Fruit fly (Drosophila melanogaster) whole organism, embryonic: ENCODE data around the gene Mlc2.

Experiments used
- CG11560 ChIP-seq: fragments of 200-800 bp; sonication (Bioruptor generic); IDR thresholded peaks from 3 replicates; pipeline ENCODE4 v1.3.6; 2022; ENCODE audit warnings: missing biosample characterization, missing genetic modification characterization
- CG12104 ChIP-seq: fragments of 200-800 bp; sonication (Bioruptor generic); optimal IDR thresholded peaks from 3 replicates; lab custom pipeline; 2016; ENCODE audit warnings: missing biosample characterization, missing genetic modification characterization
- CG14014 ChIP-seq: fragments of 200-800 bp; sonication (Bioruptor generic); IDR thresholded peaks from 2 replicates; pipeline ENCODE4 v1.3.6; 2022; ENCODE audit warnings: missing biosample characterization, missing genetic modification characterization
- CG14710 ChIP-seq: fragments of 200-800 bp; sonication (Bioruptor generic); optimal IDR thresholded peaks from 3 replicates; lab custom pipeline; 2019; ENCODE audit warnings: missing biosample characterization, mild to moderate bottlenecking, missing genetic modification characterization, moderate library complexity
- CG1603 ChIP-seq: fragments of 200-800 bp; sonication (Bioruptor generic); optimal IDR thresholded peaks from 2 replicates; lab custom pipeline; 2019; ENCODE audit warnings: missing biosample characterization, mild to moderate bottlenecking, missing genetic modification characterization, moderate library complexity
- CG16863 ChIP-seq: fragments of 200-800 bp; sonication (Bioruptor generic); optimal IDR thresholded peaks from 3 replicates; lab custom pipeline; 2016; ENCODE audit warnings: missing biosample characterization, missing genetic modification characterization
- CG17328 ChIP-seq: fragments of 200-800 bp; sonication (Bioruptor generic); IDR thresholded peaks from 2 replicates; pipeline ENCODE4 v1.3.6; 2022; ENCODE audit warnings: missing biosample characterization, missing genetic modification characterization
- CG18262 ChIP-seq: fragments of 200-800 bp; optimal IDR thresholded peaks from 3 replicates; lab custom pipeline; 2019; ENCODE audit warnings: missing biosample characterization, mild to moderate bottlenecking, missing genetic modification characterization, moderate library complexity
- CG2678 ChIP-seq: fragments of 200-800 bp; sonication (Bioruptor generic); optimal IDR thresholded peaks from 3 replicates; lab custom pipeline; 2019; ENCODE audit warnings: missing biosample characterization, mild to moderate bottlenecking, missing genetic modification characterization, moderate library complexity
- CG30020 ChIP-seq: fragments of 200-800 bp; optimal IDR thresholded peaks from 2 replicates; lab custom pipeline; 2019; ENCODE audit warnings: missing biosample characterization, mild to moderate bottlenecking, missing genetic modification characterization, moderate library complexity
- CG3163 ChIP-seq: fragments of 200-800 bp; sonication (Bioruptor generic); optimal IDR thresholded peaks from 3 replicates; lab custom pipeline; 2016; ENCODE audit warnings: missing biosample characterization, missing genetic modification characterization
- CG6254 ChIP-seq: fragments of 200-800 bp; sonication (Bioruptor generic); optimal IDR thresholded peaks from 3 replicates; lab custom pipeline; 2017; ENCODE audit warnings: mild to moderate bottlenecking, missing biosample characterization, missing genetic modification reagents, missing genetic modification characterization
- CG7786 ChIP-seq: fragments of 200-800 bp; sonication (Bioruptor generic); optimal IDR thresholded peaks from 2 replicates; lab custom pipeline; 2016; ENCODE audit warnings: missing biosample characterization, missing genetic modification characterization
- CG7839 ChIP-seq: fragments of 200-800 bp; sonication (Bioruptor generic); optimal IDR thresholded peaks from 3 replicates; lab custom pipeline; 2018; ENCODE audit warnings: missing biosample characterization, mild to moderate bottlenecking, missing genetic modification characterization, moderate library complexity
- CG8388 ChIP-seq: fragments of 200-800 bp; sonication (Bioruptor generic); optimal IDR thresholded peaks from 2 replicates; lab custom pipeline; 2019; ENCODE audit warnings: missing biosample characterization, mild to moderate bottlenecking, missing genetic modification characterization, moderate library complexity
- CG9876 ChIP-seq: fragments of 200-800 bp; sonication (Bioruptor generic); optimal IDR thresholded peaks from 2 replicates; lab custom pipeline; 2016; ENCODE audit warnings: missing biosample characterization, missing genetic modification characterization
- CrebB ChIP-seq: fragments of 200-800 bp; sonication (Bioruptor generic); optimal IDR thresholded peaks from 3 replicates; lab custom pipeline; 2018; ENCODE audit warnings: missing biosample characterization, mild to moderate bottlenecking, missing genetic modification characterization
- Dbx ChIP-seq: fragments of 200-800 bp; sonication (Bioruptor generic); IDR thresholded peaks from 3 replicates; pipeline ENCODE4 v1.3.6; 2022; ENCODE audit warnings: missing biosample characterization, missing genetic modification characterization
- Dek ChIP-seq: fragments of 200-800 bp; sonication (Bioruptor generic); optimal IDR thresholded peaks from 3 replicates; lab custom pipeline; 2019; ENCODE audit warnings: missing biosample characterization, mild to moderate bottlenecking, missing genetic modification characterization, moderate library complexity
- Fer3 ChIP-seq: fragments of 200-800 bp; sonication (Bioruptor generic); optimal IDR thresholded peaks from 2 replicates; lab custom pipeline; 2018; ENCODE audit warnings: missing biosample characterization, mild to moderate bottlenecking, missing genetic modification characterization, moderate library complexity
- Gsc ChIP-seq: fragments of 200-800 bp; sonication (Bioruptor generic); IDR thresholded peaks from 2 replicates; pipeline ENCODE4 v1.3.6; 2022; ENCODE audit warnings: missing biosample characterization, missing genetic modification characterization
- Max ChIP-seq: fragments of 200-800 bp; sonication (Bioruptor generic); optimal IDR thresholded peaks from 2 replicates; lab custom pipeline; 2016; ENCODE audit warnings: missing biosample characterization, mild to moderate bottlenecking, missing genetic modification characterization
- Meics ChIP-seq: fragments of 200-800 bp; sonication (Bioruptor generic); optimal IDR thresholded peaks from 2 replicates; lab custom pipeline; 2017; ENCODE audit warnings: missing biosample characterization, mild to moderate bottlenecking, missing genetic modification characterization
- Optix ChIP-seq: fragments of 200-800 bp; sonication (Bioruptor generic); IDR thresholded peaks from 3 replicates; pipeline ENCODE4 v1.3.6; 2022; ENCODE audit warnings: missing biosample characterization, missing genetic modification characterization
- Ravus ChIP-seq: fragments of 200-800 bp; sonication (Bioruptor generic); IDR thresholded peaks from 2 replicates; pipeline ENCODE4 v1.3.6; 2022; ENCODE audit warnings: missing biosample characterization, missing genetic modification characterization
- Usf ChIP-seq: fragments of 200-800 bp; sonication (Bioruptor generic); optimal IDR thresholded peaks from 2 replicates; lab custom pipeline; 2017; ENCODE audit warnings: missing genotype, missing biosample characterization, missing genetic modification characterization
- ara ChIP-seq: fragments of 200-800 bp; sonication (Bioruptor generic); IDR thresholded peaks from 2 replicates; pipeline ENCODE4 v1.3.6; 2022; ENCODE audit warnings: missing biosample characterization, missing genetic modification characterization
- ato ChIP-seq: fragments of 200-800 bp; sonication (Bioruptor generic); IDR thresholded peaks from 2 replicates; pipeline ENCODE4 v1.3.6; 2022; ENCODE audit warnings: missing biosample characterization, missing genetic modification characterization; ENCODE audit not compliant: partially characterized antibody
- bbx ChIP-seq: fragments of 200-800 bp; sonication (Bioruptor generic); IDR thresholded peaks from 2 replicates; pipeline ENCODE4 v1.3.6; 2022; ENCODE audit warnings: missing biosample characterization, missing genetic modification characterization; ENCODE audit not compliant: partially characterized antibody
- bowl ChIP-seq: fragments of 200-800 bp; sonication (Bioruptor generic); IDR thresholded peaks from 2 replicates; pipeline ENCODE4 v1.3.6; 2022; ENCODE audit warnings: missing biosample characterization, missing genetic modification characterization
- ci ChIP-seq: fragments of 200-800 bp; sonication (Bioruptor generic); IDR thresholded peaks from 3 replicates; pipeline ENCODE4 v1.3.6; 2022; ENCODE audit warnings: missing biosample characterization, missing genetic modification characterization
- da ChIP-seq: fragments of 200-800 bp; sonication (Bioruptor generic); optimal IDR thresholded peaks from 2 replicates; lab custom pipeline; 2016; ENCODE audit warnings: missing biosample characterization, missing genetic modification characterization
- dmrt11E ChIP-seq: fragments of 200-800 bp; sonication (Bioruptor generic); optimal IDR thresholded peaks from 3 replicates; lab custom pipeline; 2018; ENCODE audit warnings: missing biosample characterization, mild to moderate bottlenecking, missing genetic modification characterization, moderate library complexity
- grau ChIP-seq: fragments of 200-800 bp; optimal IDR thresholded peaks from 3 replicates; lab custom pipeline; 2019; ENCODE audit warnings: missing biosample characterization, mild to moderate bottlenecking, missing genetic modification characterization, moderate library complexity
- ham ChIP-seq: fragments of 200-800 bp; sonication (Bioruptor generic); IDR thresholded peaks from 2 replicates; pipeline ENCODE4 v1.3.6; 2022; ENCODE audit warnings: missing biosample characterization, missing genetic modification characterization
- hkb ChIP-seq, 2 experiments: fragments of 200-800 bp in 1 of 2; fragments of >200 bp in 1 of 2; sonication (Bioruptor generic) in 1 of 2; IDR thresholded peaks in 1 of 2; optimal IDR thresholded peaks in 1 of 2; 2 replicates each; pipeline versions ENCODE4 v1.3.6 to Lab custom; 2017 to 2022; ENCODE audit warnings: missing biosample characterization in 1 of 2, missing genetic modification characterization in 1 of 2
- lilli ChIP-seq: fragments of 200-800 bp; sonication (Bioruptor generic); optimal IDR thresholded peaks from 3 replicates; lab custom pipeline; 2016; ENCODE audit warnings: missing biosample characterization, missing genetic modification characterization
- nom ChIP-seq: fragments of 200-800 bp; sonication (Bioruptor generic); optimal IDR thresholded peaks from 2 replicates; lab custom pipeline; 2017; ENCODE audit warnings: missing biosample characterization, missing genetic modification characterization, mild to moderate bottlenecking, moderate library complexity, missing genetic modification reagents
- org-1 ChIP-seq: fragments of 200-800 bp; sonication (Bioruptor generic); optimal IDR thresholded peaks from 2 replicates; lab custom pipeline; 2017; ENCODE audit warnings: missing biosample characterization, missing genetic modification characterization
- otp ChIP-seq: fragments of 200-800 bp; sonication (Bioruptor generic); IDR thresholded peaks from 3 replicates; pipeline ENCODE4, ENCODE4 v1.3.6; 2022; ENCODE audit warnings: missing biosample characterization, missing genetic modification characterization
- peb ChIP-seq: fragments of 200-800 bp; sonication (Bioruptor generic); IDR thresholded peaks from 2 replicates; pipeline ENCODE4 v1.3.6; 2022; ENCODE audit warnings: missing biosample characterization, missing genetic modification characterization
- pnt ChIP-seq: fragments of 200-800 bp; sonication (Bioruptor generic); optimal IDR thresholded peaks from 3 replicates; lab custom pipeline; 2016; ENCODE audit warnings: missing biosample characterization, missing genetic modification characterization
- prd ChIP-seq, 3 experiments: fragments of >200 bp in 2 of 3; fragments of 200-800 bp in 1 of 3; sonication (Bioruptor generic) in 1 of 3; optimal IDR thresholded peaks in 2 of 3; IDR thresholded peaks in 1 of 3; 2 replicates in 2 of 3; 3 replicates in 1 of 3; pipeline versions ENCODE4 v1.3.6 to Lab custom; 2017 to 2022; ENCODE audit warnings: missing biosample characterization in 1 of 3, missing genetic modification characterization in 1 of 3
- rib ChIP-seq: fragments of 200-800 bp; sonication (Bioruptor generic); IDR thresholded peaks from 2 replicates; pipeline ENCODE4 v1.3.6; 2022; ENCODE audit warnings: missing biosample characterization, missing genetic modification characterization
- ssp ChIP-seq: fragments of 200-800 bp; sonication (Bioruptor generic); IDR thresholded peaks from 2 replicates; pipeline ENCODE4 v1.3.6; 2022; ENCODE audit warnings: missing biosample characterization, missing genetic modification characterization
- tap ChIP-seq: fragments of 200-800 bp; optimal IDR thresholded peaks from 3 replicates; lab custom pipeline; 2019; ENCODE audit warnings: missing biosample characterization, mild to moderate bottlenecking, missing genetic modification characterization, moderate library complexity
- tio ChIP-seq: fragments of 200-800 bp; sonication (Bioruptor generic); optimal IDR thresholded peaks from 2 replicates; lab custom pipeline; 2017; ENCODE audit warnings: missing biosample characterization, missing genetic modification characterization, inconsistent platforms
- tna ChIP-seq: fragments of 200-800 bp; sonication (Bioruptor generic); IDR thresholded peaks from 2 replicates; pipeline ENCODE4 v1.3.6; 2022; ENCODE audit warnings: missing biosample characterization, missing genetic modification characterization; ENCODE audit not compliant: partially characterized antibody
- toy ChIP-seq: fragments of 200-800 bp; sonication (Bioruptor generic); IDR thresholded peaks from 2 replicates; pipeline ENCODE4 v1.3.6; 2022; ENCODE audit warnings: missing biosample characterization, missing genetic modification characterization
- z ChIP-seq: fragments of 200-800 bp; sonication (Bioruptor generic); IDR thresholded peaks from 3 replicates; pipeline ENCODE4 v1.3.6; 2022; ENCODE audit warnings: missing biosample characterization, missing genetic modification characterization

The Mlc2 gene

DNA sequence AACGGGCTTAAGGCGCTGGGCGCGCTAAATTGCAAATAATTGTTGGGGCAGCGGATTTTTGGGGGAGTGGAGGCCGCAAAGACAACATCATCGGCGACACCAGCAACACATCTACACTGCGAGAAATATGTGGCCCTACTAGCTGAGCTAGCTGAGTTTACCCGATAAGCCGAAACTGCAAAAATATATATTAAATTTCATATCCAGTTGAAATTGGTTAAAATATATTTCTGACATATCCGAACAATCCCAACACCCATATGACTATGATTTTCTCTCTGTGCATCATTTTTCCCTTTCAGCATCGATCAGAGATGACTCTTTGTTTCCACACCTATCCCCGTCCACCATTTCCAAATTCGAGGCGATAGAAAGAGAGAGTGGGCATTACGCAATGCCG lies 15.5 kb upstream of the Mlc2 start (continued):
- TF ChIP-seq ato (GFP tag; lab: Robert Waterston, UW) (no peak), z (GFP tag; lab: Robert Waterston, UW) (no peak), Dek (tag; lab: Kevin White, UChicago) (peak; percentile 60), pnt (GFP tag; lab: Kevin White, UChicago) (peak; percentile 66), tio (GFP tag; lab: Kevin White, UChicago) (peak; percentile 65), rib (GFP tag; lab: Robert Waterston, UW) (no peak), Optix (GFP tag; lab: Robert Waterston, UW) (peak; percentile 66), CG7786 (no peak), Max (no peak), peb (peak; percentile 59; the same call in 1 of the 2 replicates), CG6254 (GFP tag; lab: Kevin White, UChicago) (peak; percentile 61), bowl (no peak), Ravus (GFP tag; lab: Robert Waterston, UW) (peak; percentile 51), Usf (GFP tag; lab: Kevin White, UChicago) (peak; percentile 16), tna (GFP tag; lab: Robert Waterston, UW) (no peak), CG16863 (peak; percentile 22), ara (peak; percentile 62), CG3163 (GFP tag; lab: Kevin White, UChicago) (no peak), CG11560 (tag; lab: Robert Waterston, UW) (peak; percentile 61; the same call in 1 of the 3 replicates), otp (peak; percentile 77; the same call in 2 of the 3 replicates), CG8388 (GFP tag; lab: Kevin White, UChicago) (peak; percentile 67), da (GFP tag; lab: Kevin White, UChicago) (no peak), CG1603 (tag; lab: Kevin White, UChicago) (peak; percentile 83), Fer3 (tag; lab: Kevin White, UChicago) (peak; percentile 76), tap (peak; percentile 78), Gsc (GFP tag; lab: Robert Waterston, UW) (peak; percentile 52; the same call in 1 of the 2 replicates), CG14014 (peak; percentile 79), CG7839 (tag; lab: Kevin White, UChicago) (peak; percentile 77), Meics (peak; percentile 66), lilli (GFP tag; lab: Kevin White, UChicago) (peak; percentile 50), prd (optimal IDR thresholded peaks at IDR 0.05; lab: Kevin White, UChicago) (no peak), prd (GFP tag; IDR thresholded peaks at IDR 0.05; lab: Robert Waterston, UW) (peak; percentile 88), ssp (GFP tag; lab: Robert Waterston, UW) (peak; percentile 72), grau (tag; lab: Kevin White, UChicago) (peak; percentile 67), org-1 (GFP tag; lab: Kevin White, UChicago) (peak; percentile 53), bbx (no peak), hkb (optimal IDR thresholded peaks at IDR 0.05; lab: Kevin White, UChicago) (no peak), hkb (GFP tag; IDR thresholded peaks at IDR 0.05; lab: Robert Waterston, UW) (peak; percentile 88), ham (no peak), CG2678 (tag; lab: Kevin White, UChicago) (peak; percentile 82), CG18262 (tag; lab: Kevin White, UChicago) (peak; percentile 73), toy (GFP tag; lab: Robert Waterston, UW) (no peak), CG9876 (no peak), dmrt11E (tag; lab: Kevin White, UChicago) (peak; percentile 48), CG17328 (GFP tag; lab: Robert Waterston, UW) (peak; percentile 79), nom (GFP tag; lab: Kevin White, UChicago) (peak; percentile 25), Dbx (GFP tag; lab: Robert Waterston, UW) (peak; percentile 72), CrebB (tag; lab: Kevin White, UChicago) (peak; percentile 15), CG30020 (tag; lab: Kevin White, UChicago) (peak; percentile 2), CG12104 (peak; percentile 50), ci (GFP tag; lab: Robert Waterston, UW) (peak; percentile 92), CG14710 (tag; lab: Kevin White, UChicago) (peak; percentile 53)
